Worm (Caenorhabditis elegans): ENCODE measurements around the gene metl-1.

Gene metl-1

ce11 chrII:11495307-11495706, 21.9 kb upstream of the metl-1 start, which contains the start of the genes ooc-3 and B0334.4:
Gene ooc-3 (minus strand): TSS chrII:11495321.
Gene B0334.4 (plus strand): TSS chrII:11495692.
- TF ChIP-seq odd-2 (tag; optimal IDR thresholded peaks at IDR 0.05) (no peak), unc-42 (tag; optimal IDR thresholded peaks at IDR 0.05) (peak; percentile 70)

- peak; percentile 27 for TF ChIP-seq elt-2 (tag; optimal IDR thresholded peaks at IDR 0.05)
- TF ChIP-seq pat-9 (tag; optimal IDR thresholded peaks at IDR 0.05): no peak
- TF ChIP-seq K09A11.1 (tag; optimal IDR thresholded peaks at IDR 0.05; ENCODE audit: insufficient read depth): no peak
Observed at ce11 chrII:11492843-11493242, 19.5 kb upstream of the metl-1 start, which contains the start of gene hacl-1. Gene hacl-1 (minus strand): TSS chrII:11492963.

- TF ChIP-seq ceh-18 (tag; optimal IDR thresholded peaks at IDR 0.05) (no peak), fax-1 (tag; optimal IDR thresholded peaks at IDR 0.05) (no peak), pros-1 (tag; optimal IDR thresholded peaks at IDR 0.05) (no peak), hlh-6 (tag; optimal IDR thresholded peaks at IDR 0.05) (no peak), elt-4 (tag; optimal IDR thresholded peaks at IDR 0.05) (no peak), ceh-22 (tag; optimal IDR thresholded peaks at IDR 0.05) (no peak), pax-1 (tag; optimal IDR thresholded peaks at IDR 0.05) (no peak), zip-5 (tag; optimal IDR thresholded peaks at IDR 0.05) (no peak), lim-6 (tag; optimal IDR thresholded peaks at IDR 0.05) (no peak), mec-3 (tag; optimal IDR thresholded peaks at IDR 0.05; ENCODE audit: borderline replicate concordance) (no peak), ceh-9 (tag; optimal IDR thresholded peaks at IDR 0.05) (no peak), sox-2 (GFP tag; IDR thresholded peaks at IDR 0.05) (no peak), ceh-19 (GFP tag; optimal IDR thresholded peaks at IDR 0.05) (no peak), odd-2 (tag; optimal IDR thresholded peaks at IDR 0.05) (no peak)
Observed at ce11 chrII:11487999-11488398, 14.6 kb upstream of the metl-1 start, which contains the start of gene B0334.13. Gene B0334.13 (plus strand): TSS chrII:11488299.

- TF ChIP-seq C38D4.7 (GFP tag; optimal IDR thresholded peaks at IDR 0.05): no peak
- no peak for TF ChIP-seq fkh-6 (tag; optimal IDR thresholded peaks at IDR 0.05)
- TF ChIP-seq ceh-45 (GFP tag; IDR thresholded peaks at IDR 0.05): no peak
- no peak for TF ChIP-seq ceh-30 (tag; optimal IDR thresholded peaks at IDR 0.05)
- no peak for TF ChIP-seq nhr-232 (tag; optimal IDR thresholded peaks at IDR 0.05)
- TF ChIP-seq ceh-19 (GFP tag; optimal IDR thresholded peaks at IDR 0.05): no peak
- no peak for TF ChIP-seq mec-3 (tag; optimal IDR thresholded peaks at IDR 0.05; ENCODE audit: borderline replicate concordance)
- TF ChIP-seq npax-4 (tag; optimal IDR thresholded peaks at IDR 0.05): no peak
- no peak for TF ChIP-seq ceh-18 (tag; optimal IDR thresholded peaks at IDR 0.05)
- TF ChIP-seq lim-6 (tag; optimal IDR thresholded peaks at IDR 0.05): no peak
- no peak for TF ChIP-seq hlh-6 (tag; optimal IDR thresholded peaks at IDR 0.05)
- TF ChIP-seq pros-1 (tag; optimal IDR thresholded peaks at IDR 0.05): no peak
- TF ChIP-seq Y22D7AL.16 (tag; optimal IDR thresholded peaks at IDR 0.05): no peak
- TF ChIP-seq ahr-1 (tag; optimal IDR thresholded peaks at IDR 0.05): no peak
- TF ChIP-seq ets-4 (tag; optimal IDR thresholded peaks at IDR 0.05): no peak
- no peak for TF ChIP-seq sdc-2 (tag; optimal IDR thresholded peaks at IDR 0.05)
- no peak for TF ChIP-seq syd-9 (tag; optimal IDR thresholded peaks at IDR 0.05)
Observed at ce11 chrII:11486698-11487234, 13.4 kb upstream of the metl-1 start, which contains the start of gene ttr-18. Gene ttr-18 (minus strand): TSS chrII:11486748.

ce11 chrII:11485200-11485599, 11.8 kb upstream of the metl-1 start, which contains the start of gene twk-5:
Gene twk-5 (minus strand): TSS chrII:11485300.
- TF ChIP-seq ceh-30 (tag; optimal IDR thresholded peaks at IDR 0.05) (no peak), nhr-232 (tag; optimal IDR thresholded peaks at IDR 0.05) (no peak), K09A11.1 (tag; optimal IDR thresholded peaks at IDR 0.05; ENCODE audit: insufficient read depth) (no peak), ceh-22 (tag; optimal IDR thresholded peaks at IDR 0.05) (no peak), nfya-1 (tag; optimal IDR thresholded peaks at IDR 0.05) (no peak)

ce11 chrII:11484600-11484999, 11.2 kb upstream of the metl-1 start:
- TF ChIP-seq fkh-10 (GFP tag; optimal IDR thresholded peaks at IDR 0.05): no peak
- TF ChIP-seq fax-1 (tag; optimal IDR thresholded peaks at IDR 0.05): peak; percentile 93
- peak; percentile 94 for TF ChIP-seq ceh-14 (tag; optimal IDR thresholded peaks at IDR 0.05)
- peak; percentile 97 for TF ChIP-seq pat-9 (tag; optimal IDR thresholded peaks at IDR 0.05)
- peak; percentile 96 for TF ChIP-seq fkh-6 (tag; optimal IDR thresholded peaks at IDR 0.05)
- peak; percentile 87 for TF ChIP-seq sox-2 (GFP tag; IDR thresholded peaks at IDR 0.05)
- TF ChIP-seq pax-1 (tag; optimal IDR thresholded peaks at IDR 0.05): no peak
- peak; percentile 98 for TF ChIP-seq Y22D7AL.16 (tag; optimal IDR thresholded peaks at IDR 0.05)
- TF ChIP-seq nfya-1 (tag; optimal IDR thresholded peaks at IDR 0.05): peak; percentile 81
- TF ChIP-seq ama-1 (optimal IDR thresholded peaks at IDR 0.05): no peak
- TF ChIP-seq pha-2 (tag; optimal IDR thresholded peaks at IDR 0.05): peak; percentile 94
- TF ChIP-seq dve-1 (tag; optimal IDR thresholded peaks at IDR 0.05): peak; percentile 88
- TF ChIP-seq nhr-232 (tag; optimal IDR thresholded peaks at IDR 0.05): peak; percentile 94
- TF ChIP-seq madf-2 (tag; optimal IDR thresholded peaks at IDR 0.05): peak; percentile 95
- TF ChIP-seq T23F11.4 (GFP tag; optimal IDR thresholded peaks at IDR 0.05): peak; percentile 94
- TF ChIP-seq ceh-31 (tag; optimal IDR thresholded peaks at IDR 0.05): peak; percentile 85
- TF ChIP-seq tbx-2 (tag; optimal IDR thresholded peaks at IDR 0.05): peak; percentile 95
- TF ChIP-seq gmeb-2 (tag; optimal IDR thresholded peaks at IDR 0.05): peak; percentile 97
- TF ChIP-seq nhr-11 (tag; optimal IDR thresholded peaks at IDR 0.05): no peak
- peak; percentile 84 for TF ChIP-seq K09A11.1 (tag; optimal IDR thresholded peaks at IDR 0.05; ENCODE audit: insufficient read depth)

Data from whole organism, late embryonic.